Fruit fly (Drosophila melanogaster): ENCODE measurements around the gene CG2528.

CG2528 gene

dm6 chr2L:21992833-21993232 is at the start of gene CG2528:
CG2528 (minus strand) TSS chr2L:21992933.
- no peak for TF ChIP-seq cnc (optimal IDR thresholded peaks at IDR 0.05)
- TF ChIP-seq CG12768 (GFP tag; optimal IDR thresholded peaks at IDR 0.05), result no peak
- no peak for TF ChIP-seq tj (GFP tag; optimal IDR thresholded peaks at IDR 0.05)
- TF ChIP-seq Clk (GFP tag; optimal IDR thresholded peaks at IDR 0.05), result no peak
- no peak for TF ChIP-seq CG5204 (GFP tag; optimal IDR thresholded peaks at IDR 0.05)
- TF ChIP-seq CG7101 (tag; optimal IDR thresholded peaks at IDR 0.05), result no peak

- TF ChIP-seq CG14711 (tag; optimal IDR thresholded peaks at IDR 0.05), result no peak
- no peak for TF ChIP-seq cic (GFP tag; optimal IDR thresholded peaks at IDR 0.05)
- TF ChIP-seq Mnt (GFP tag; optimal IDR thresholded peaks at IDR 0.05), result no peak
- TF ChIP-seq CG12768 (GFP tag; optimal IDR thresholded peaks at IDR 0.05), result no peak
- no peak for TF ChIP-seq Crg-1 (GFP tag; optimal IDR thresholded peaks at IDR 0.05)
- no peak for TF ChIP-seq pad (GFP tag; optimal IDR thresholded peaks at IDR 0.05)
- TF ChIP-seq ovo (GFP tag; optimal IDR thresholded peaks at IDR 0.05), result no peak
- no peak for TF ChIP-seq CG5204 (GFP tag; optimal IDR thresholded peaks at IDR 0.05)
- TF ChIP-seq CG11617 (GFP tag; optimal IDR thresholded peaks at IDR 0.05), result no peak
- no peak for TF ChIP-seq kay (GFP tag; ENCODE audit: borderline replicate concordance)
- no peak for TF ChIP-seq cnc (optimal IDR thresholded peaks at IDR 0.05)
- TF ChIP-seq tj (GFP tag; optimal IDR thresholded peaks at IDR 0.05), result no peak
- TF ChIP-seq bab1 (GFP tag; optimal IDR thresholded peaks at IDR 0.05), result no peak
- no peak for TF ChIP-seq CG33017 (tag; optimal IDR thresholded peaks at IDR 0.05)
- TF ChIP-seq Hr96 (GFP tag; optimal IDR thresholded peaks at IDR 0.05), result no peak
- no peak for TF ChIP-seq CG1620 (GFP tag; optimal IDR thresholded peaks at IDR 0.05)
- no peak for TF ChIP-seq CG7045 (GFP tag; optimal IDR thresholded peaks at IDR 0.05)
- no peak for TF ChIP-seq toe (GFP tag; optimal IDR thresholded peaks at IDR 0.05)
Observed at dm6 chr2L:22037560-22037959, 44.8 kb upstream of the CG2528 start, which contains the start of gene Grl40a. Grl40a (plus strand) TSS chr2L:22037860.

- TF ChIP-seq Mnt (GFP tag; optimal IDR thresholded peaks at IDR 0.05) (no peak), cic (GFP tag; optimal IDR thresholded peaks at IDR 0.05) (no peak), CG7045 (GFP tag; optimal IDR thresholded peaks at IDR 0.05) (no peak), pad (GFP tag; optimal IDR thresholded peaks at IDR 0.05) (no peak), CG14711 (tag; optimal IDR thresholded peaks at IDR 0.05) (no peak), Clk (GFP tag; optimal IDR thresholded peaks at IDR 0.05) (no peak), CG5204 (GFP tag; optimal IDR thresholded peaks at IDR 0.05) (no peak)
Observed at dm6 chr2L:22036877-22037276, 44.1 kb upstream of the CG2528 start.

- TF ChIP-seq toe (GFP tag; optimal IDR thresholded peaks at IDR 0.05) (peak; percentile 42), pad (GFP tag; optimal IDR thresholded peaks at IDR 0.05) (peak; percentile 100), Clk (GFP tag; optimal IDR thresholded peaks at IDR 0.05) (no peak), bab1 (GFP tag; optimal IDR thresholded peaks at IDR 0.05) (peak; percentile 2), Crg-1 (GFP tag; optimal IDR thresholded peaks at IDR 0.05) (no peak)
Observed at dm6 chr2L:22024362-22024761, 31.6 kb upstream of the CG2528 start.

dm6 chr2L:22018861-22019270 is 26.1 kb upstream of the CG2528 start, which contains the start of gene tio:
tio (plus strand) TSS chr2L:22019208.
- TF ChIP-seq CG14711 (tag; optimal IDR thresholded peaks at IDR 0.05), result no peak
- no peak for TF ChIP-seq CG7101 (tag; optimal IDR thresholded peaks at IDR 0.05)
- peak; percentile 97 for TF ChIP-seq pad (GFP tag; optimal IDR thresholded peaks at IDR 0.05)
- no peak for TF ChIP-seq CG12768 (GFP tag; optimal IDR thresholded peaks at IDR 0.05)

dm6 chr2L:22014890-22015289 is 22.2 kb upstream of the CG2528 start, which contains the start of gene CG31693:
CG31693 (plus strand) TSS chr2L:22015190.
- TF ChIP-seq CG7101 (tag; optimal IDR thresholded peaks at IDR 0.05) (no peak), CG1620 (GFP tag; optimal IDR thresholded peaks at IDR 0.05) (no peak), Hr96 (GFP tag; optimal IDR thresholded peaks at IDR 0.05) (no peak), pad (GFP tag; optimal IDR thresholded peaks at IDR 0.05) (no peak), ovo (GFP tag; optimal IDR thresholded peaks at IDR 0.05) (no peak), toe (GFP tag; optimal IDR thresholded peaks at IDR 0.05) (no peak), CG11617 (GFP tag; optimal IDR thresholded peaks at IDR 0.05) (no peak), Crg-1 (GFP tag; optimal IDR thresholded peaks at IDR 0.05) (no peak), Clk (GFP tag; optimal IDR thresholded peaks at IDR 0.05) (no peak), bab1 (GFP tag; optimal IDR thresholded peaks at IDR 0.05) (no peak), kay (GFP tag; ENCODE audit: borderline replicate concordance) (no peak), cic (GFP tag; optimal IDR thresholded peaks at IDR 0.05) (no peak)

- TF ChIP-seq pad (GFP tag; optimal IDR thresholded peaks at IDR 0.05) (no peak), Crg-1 (GFP tag; optimal IDR thresholded peaks at IDR 0.05) (no peak), kay (GFP tag; ENCODE audit: borderline replicate concordance) (no peak), CG14711 (tag; optimal IDR thresholded peaks at IDR 0.05) (no peak), CG12768 (GFP tag; optimal IDR thresholded peaks at IDR 0.05) (no peak), ovo (GFP tag; optimal IDR thresholded peaks at IDR 0.05) (no peak), CG33017 (tag; optimal IDR thresholded peaks at IDR 0.05) (no peak), CG1620 (GFP tag; optimal IDR thresholded peaks at IDR 0.05) (no peak), CG7045 (GFP tag; optimal IDR thresholded peaks at IDR 0.05) (no peak), bab1 (GFP tag; optimal IDR thresholded peaks at IDR 0.05) (no peak), CG7101 (tag; optimal IDR thresholded peaks at IDR 0.05) (no peak), CG11617 (GFP tag; optimal IDR thresholded peaks at IDR 0.05) (no peak), cic (GFP tag; optimal IDR thresholded peaks at IDR 0.05) (no peak)
Observed at dm6 chr2L:21993377-21993776, 644 bp upstream of the CG2528 start.
